Worm (Caenorhabditis elegans) whole organism, young adult: ENCODE measurements around the gene cdc-48.1.

Experiments used
- D2030.7 ChIP-seq: fragments of 200-800 bp; sonication (Bioruptor generic); IDR thresholded peaks from 2 replicates; pipeline ENCODE4 v1.3.6; 2022; ENCODE audit warnings: missing genetic modification reagents, missing genetic modification characterization, missing compliant biosample characterization
- F22D6.2 ChIP-seq: sonication (generic microtip); optimal IDR thresholded peaks from 2 replicates; lab custom pipeline; 2016; ENCODE audit warnings: mild to moderate bottlenecking, missing genetic modification characterization, missing compliant biosample characterization
- F23B12.7 ChIP-seq: sonication (generic microtip); optimal IDR thresholded peaks from 2 replicates; lab custom pipeline; 2017; ENCODE audit warnings: missing genetic modification characterization, mild to moderate bottlenecking, missing compliant biosample characterization, antibody characterized with exemption, moderate library complexity; ENCODE audit not compliant: insufficient read depth
- F37B4.10 ChIP-seq: fragments of 200-800 bp; sonication (Bioruptor generic); IDR thresholded peaks from 2 replicates; pipeline ENCODE4 v1.3.6; 2022; ENCODE audit warnings: missing genetic modification characterization, missing compliant biosample characterization
- F39B2.1 ChIP-seq: fragments of 200-800 bp; sonication (Bioruptor generic); IDR thresholded peaks from 2 replicates; pipeline ENCODE4 v1.3.6; 2022; ENCODE audit warnings: missing genetic modification reagents, missing genetic modification characterization, missing compliant biosample characterization
- F49E8.2 ChIP-seq: sonication (generic microtip); optimal IDR thresholded peaks from 3 replicates; lab custom pipeline; 2017; ENCODE audit warnings: missing genetic modification characterization, mild to moderate bottlenecking, missing compliant biosample characterization, antibody characterized with exemption, moderate library complexity; ENCODE audit not compliant: insufficient read depth
- F55B11.4 ChIP-seq: sonication (generic microtip); optimal IDR thresholded peaks from 2 replicates; lab custom pipeline; 2016; ENCODE audit warnings: missing compliant biosample characterization, missing genetic modification characterization, borderline replicate concordance; ENCODE audit not compliant: insufficient read depth
- F57C9.4 ChIP-seq: sonication (generic microtip); optimal IDR thresholded peaks from 2 replicates; lab custom pipeline; 2017; ENCODE audit warnings: mild to moderate bottlenecking, missing genetic modification characterization, missing compliant biosample characterization
- K11D2.4 ChIP-seq: fragments of 200-800 bp; sonication (Bioruptor generic); IDR thresholded peaks from 2 replicates; pipeline ENCODE4 v1.3.6; 2022; ENCODE audit warnings: missing genetic modification reagents, missing genetic modification characterization, missing compliant biosample characterization
- K12H6.12 ChIP-seq: fragments of 200-800 bp; sonication (Bioruptor generic); optimal IDR thresholded peaks from 2 replicates; lab custom pipeline; 2018; ENCODE audit warnings: mild to moderate bottlenecking, missing genetic modification characterization, missing compliant biosample characterization
- Y53F4B.3 ChIP-seq: fragments of 200-800 bp; sonication (Bioruptor generic); IDR thresholded peaks from 2 replicates; pipeline ENCODE4 v1.3.6; 2022; ENCODE audit warnings: missing genetic modification reagents, missing genetic modification characterization, missing compliant biosample characterization
- Y95B8A.8 ChIP-seq: fragments of 200-800 bp; sonication (Bioruptor generic); IDR thresholded peaks from 2 replicates; pipeline ENCODE4 v1.3.6; 2022; ENCODE audit warnings: missing genetic modification reagents, missing genetic modification characterization, missing compliant biosample characterization
- ZK185.1 ChIP-seq: sonication (generic microtip); optimal IDR thresholded peaks from 2 replicates; lab custom pipeline; 2016; ENCODE audit warnings: mild to moderate bottlenecking, missing genetic modification characterization, missing compliant biosample characterization; ENCODE audit not compliant: poor library complexity, severe bottlenecking
- atf-7 ChIP-seq: sonication (generic microtip); optimal IDR thresholded peaks from 2 replicates; lab custom pipeline; 2017; ENCODE audit warnings: mild to moderate bottlenecking, missing genetic modification characterization, missing compliant biosample characterization
- athp-1 ChIP-seq: sonication (generic microtip); optimal IDR thresholded peaks from 2 replicates; lab custom pipeline; 2017; ENCODE audit warnings: mild to moderate bottlenecking, missing genetic modification characterization, missing compliant biosample characterization
- attf-5 ChIP-seq: fragments of 200-800 bp; sonication (Bioruptor generic); optimal IDR thresholded peaks from 2 replicates; lab custom pipeline; 2018; ENCODE audit warnings: mild to moderate bottlenecking, missing genetic modification characterization, missing compliant biosample characterization
- cebp-2 ChIP-seq: fragments of 200-800 bp; sonication (Bioruptor generic); IDR thresholded peaks from 2 replicates; pipeline ENCODE4 v1.3.6; 2022; ENCODE audit warnings: missing genetic modification characterization, missing compliant biosample characterization
- die-1 ChIP-seq: sonication (generic microtip); optimal IDR thresholded peaks from 2 replicates; lab custom pipeline; 2016; ENCODE audit warnings: missing genotype, mild to moderate bottlenecking, missing genetic modification characterization, missing compliant biosample characterization
- efl-1 ChIP-seq: fragments of 150-350 bp; optimal IDR thresholded peaks from 2 replicates; lab custom pipeline; 2014; ENCODE audit warnings: missing biosample characterization, missing genetic modification reagents, missing genetic modification characterization
- egl-44 ChIP-seq: fragments of 200-800 bp; sonication (Bioruptor generic); IDR thresholded peaks from 2 replicates; pipeline ENCODE4 v1.3.6; 2022; ENCODE audit warnings: missing genetic modification reagents, missing genetic modification characterization, missing compliant biosample characterization
- gei-17 ChIP-seq: fragments of 200-800 bp; sonication (Bioruptor generic); optimal IDR thresholded peaks from 2 replicates; lab custom pipeline; 2018; ENCODE audit warnings: mild to moderate bottlenecking, missing genetic modification characterization, missing compliant biosample characterization
- him-1 ChIP-seq: sonication (generic microtip); optimal IDR thresholded peaks from 2 replicates; lab custom pipeline; 2016; ENCODE audit warnings: missing genotype, missing genetic modification reagents, missing genetic modification characterization, missing compliant biosample characterization
- hmg-1.2 ChIP-seq: fragments of 200-800 bp; sonication (Bioruptor generic); IDR thresholded peaks from 2 replicates; pipeline ENCODE4 v1.3.6; 2022; ENCODE audit warnings: missing genetic modification reagents, missing genetic modification characterization, missing compliant biosample characterization
- hmg-20 ChIP-seq: fragments of 200-800 bp; sonication (Bioruptor generic); IDR thresholded peaks from 2 replicates; pipeline ENCODE4 v1.3.6; 2022; ENCODE audit warnings: missing genetic modification reagents, missing genetic modification characterization, missing compliant biosample characterization
- let-607 ChIP-seq, 2 experiments: fragments of 200-800 bp in 1 of 2; sonication (Bioruptor generic) in 1 of 2; sonication (generic microtip) in 1 of 2; optimal IDR thresholded peaks; 2 replicates each; lab custom pipeline; 2016 to 2018; ENCODE audit warnings: mild to moderate bottlenecking in 2 of 2, missing compliant biosample characterization in 2 of 2, missing genetic modification characterization in 2 of 2, moderate library complexity in 2 of 2, missing genotype in 1 of 2
- lin-54 ChIP-seq: fragments of 200-800 bp; sonication (Bioruptor generic); optimal IDR thresholded peaks from 2 replicates; lab custom pipeline; 2018; ENCODE audit warnings: mild to moderate bottlenecking, missing genetic modification characterization, missing compliant biosample characterization
- lir-1 ChIP-seq: fragments of 200-800 bp; sonication (Bioruptor generic); conservative IDR thresholded peaks from 2 replicates; pipeline ENCODE4 v1.3.6; 2022; ENCODE audit warnings: missing genetic modification reagents, missing genetic modification characterization, missing compliant biosample characterization
- madf-6 ChIP-seq: fragments of 200-800 bp; sonication (Bioruptor generic); IDR thresholded peaks from 2 replicates; pipeline ENCODE4 v1.3.6; 2022; ENCODE audit warnings: missing genetic modification reagents, missing genetic modification characterization, missing compliant biosample characterization
- madf-8 ChIP-seq: fragments of 200-800 bp; sonication (Bioruptor generic); conservative IDR thresholded peaks from 2 replicates; pipeline ENCODE4 v1.3.6; 2022; ENCODE audit warnings: missing genetic modification reagents, missing genetic modification characterization, missing compliant biosample characterization
- mcd-1 ChIP-seq: fragments of 200-800 bp; sonication (Bioruptor generic); IDR thresholded peaks from 2 replicates; pipeline ENCODE4 v1.3.6; 2022; ENCODE audit warnings: missing genetic modification reagents, missing genetic modification characterization, missing compliant biosample characterization
- mel-28 ChIP-seq: sonication (generic microtip); optimal IDR thresholded peaks from 2 replicates; lab custom pipeline; 2016; ENCODE audit warnings: borderline replicate concordance, mild to moderate bottlenecking, missing genetic modification characterization, missing compliant biosample characterization
- mxl-1 ChIP-seq: sonication (generic microtip); optimal IDR thresholded peaks from 2 replicates; lab custom pipeline; 2016; ENCODE audit warnings: missing genetic modification characterization, missing compliant biosample characterization
- nfyb-1 ChIP-seq: fragments of 200-800 bp; sonication (Bioruptor generic); IDR thresholded peaks from 2 replicates; pipeline ENCODE4 v1.3.6; 2022; ENCODE audit warnings: missing genetic modification reagents, missing genetic modification characterization, missing compliant biosample characterization
- nhr-80 ChIP-seq: sonication (generic microtip); optimal IDR thresholded peaks from 2 replicates; lab custom pipeline; 2016; ENCODE audit warnings: missing genetic modification characterization, missing compliant biosample characterization
- pha-4 ChIP-seq: fragments of 150-350 bp; sonication (generic microtip); optimal IDR thresholded peaks from 2 replicates; lab custom pipeline; 2014; ENCODE audit warnings: missing biosample characterization, missing genetic modification reagents, missing genetic modification characterization
- snpc-3.4 ChIP-seq: sonication (generic microtip); optimal IDR thresholded peaks from 2 replicates; lab custom pipeline; 2017; ENCODE audit warnings: missing genetic modification characterization, mild to moderate bottlenecking, missing compliant biosample characterization, antibody characterized with exemption, moderate library complexity, missing genotype, missing genetic modification reagents
- tbp1 ChIP-seq: fragments of 200-800 bp; sonication (Bioruptor generic); optimal IDR thresholded peaks from 2 replicates; lab custom pipeline; 2018; ENCODE audit warnings: mild to moderate bottlenecking, missing genetic modification characterization, missing compliant biosample characterization
- unc-130 ChIP-seq: sonication (generic microtip); optimal IDR thresholded peaks from 2 replicates; lab custom pipeline; 2016; ENCODE audit warnings: missing genetic modification reagents, missing genetic modification characterization, missing compliant biosample characterization
- zfh-2 ChIP-seq: fragments of 200-800 bp; sonication (Bioruptor generic); conservative IDR thresholded peaks from 2 replicates; pipeline ENCODE4 v1.3.6; 2022; ENCODE audit warnings: missing genetic modification reagents, missing genetic modification characterization, missing compliant biosample characterization
- ztf-22 ChIP-seq: fragments of 200-800 bp; sonication (Bioruptor generic); optimal IDR thresholded peaks from 2 replicates; lab custom pipeline; 2018; ENCODE audit warnings: mild to moderate bottlenecking, missing genetic modification characterization, moderate library complexity, missing compliant biosample characterization

Gene cdc-48.1

ce11 chrII:10607238-10607961, 44.2 kb upstream of the cdc-48.1 start, which contains the start of gene ccm-3 (continued):
- TF ChIP-seq F23B12.7 (tag; lab: Kevin White, UChicago): peak; percentile 1
- no peak for TF ChIP-seq madf-6 (GFP tag; lab: Robert Waterston, UW)
- no peak for TF ChIP-seq ZK185.1 (tag; lab: Kevin White, UChicago)
- TF ChIP-seq ztf-22: no peak
- no peak for TF ChIP-seq Y95B8A.8
- no peak for TF ChIP-seq pha-4 (tag; lab: Kevin White, UChicago)
- TF ChIP-seq hmg-20 (GFP tag; lab: Robert Waterston, UW): no peak
- TF ChIP-seq efl-1 (GFP tag; lab: Kevin White, UChicago): peak; percentile 10
- no peak for TF ChIP-seq him-1
- no peak for TF ChIP-seq mel-28 (tag; lab: Kevin White, UChicago)
- TF ChIP-seq nhr-80 (tag; lab: Kevin White, UChicago): peak; percentile 32
- TF ChIP-seq D2030.7 (GFP tag; lab: Robert Waterston, UW): no peak
- peak; percentile 84 for TF ChIP-seq mcd-1 (GFP tag; lab: Robert Waterston, UW)
- no peak for TF ChIP-seq let-607 (tag; optimal IDR thresholded peaks at IDR 0.05; lab: Kevin White, UChicago)
- TF ChIP-seq hmg-1.2: peak; percentile 32; the same call in 1 of the 2 replicates
- TF ChIP-seq attf-5 (GFP tag; lab: Kevin White, UChicago): peak; percentile 79
- TF ChIP-seq nfyb-1 (GFP tag; lab: Robert Waterston, UW): no peak
- TF ChIP-seq atf-7: no peak
- TF ChIP-seq F49E8.2 (tag; lab: Kevin White, UChicago): no peak
- no peak for TF ChIP-seq Y53F4B.3 (GFP tag; lab: Robert Waterston, UW)
- no peak for TF ChIP-seq egl-44
- TF ChIP-seq F55B11.4 (tag; lab: Kevin White, UChicago): no peak
- no peak for TF ChIP-seq F37B4.10 (GFP tag; lab: Robert Waterston, UW)
- no peak for TF ChIP-seq F57C9.4 (tag; lab: Kevin White, UChicago)
- no peak for TF ChIP-seq lir-1
- TF ChIP-seq F22D6.2: no peak
- no peak for TF ChIP-seq tbp1
- no peak for TF ChIP-seq die-1 (tag; lab: Kevin White, UChicago)
- no peak for TF ChIP-seq K12H6.12 (tag; lab: Kevin White, UChicago)

ce11 chrII:10605512-10605911, 42.3 kb upstream of the cdc-48.1 start, which contains the start of gene taf-13:
Gene taf-13 (minus strand): TSS chrII:10605612.
- TF ChIP-seq snpc-3.4 (tag; lab: Kevin White, UChicago) (no peak), zfh-2 (GFP tag; lab: Robert Waterston, UW) (no peak), F22D6.2 (no peak), unc-130 (no peak), gei-17 (GFP tag; lab: Kevin White, UChicago) (no peak), F39B2.1 (GFP tag; lab: Robert Waterston, UW) (no peak), mel-28 (tag; lab: Kevin White, UChicago) (no peak), athp-1 (no peak), lin-54 (GFP tag; lab: Kevin White, UChicago) (no peak), mxl-1 (tag; lab: Kevin White, UChicago) (no peak), pha-4 (tag; lab: Kevin White, UChicago) (no peak), cebp-2 (GFP tag; lab: Robert Waterston, UW) (no peak), madf-8 (no peak), D2030.7 (GFP tag; lab: Robert Waterston, UW) (no peak), K11D2.4 (no peak)
